Worm (Caenorhabditis elegans): ENCODE measurements around the gene rpc-25.

- TF ChIP-seq unc-62 (GFP tag; optimal IDR thresholded peaks at IDR 0.05), result no peak
- TF ChIP-seq ztf-6 (GFP tag; IDR thresholded peaks at IDR 0.05), result no peak
- no peak for TF ChIP-seq ceh-27 (GFP tag; optimal IDR thresholded peaks at IDR 0.05)
- no peak for TF ChIP-seq attf-6 (GFP tag; IDR thresholded peaks at IDR 0.05)
- TF ChIP-seq mel-28 (tag; optimal IDR thresholded peaks at IDR 0.05; ENCODE audit: borderline replicate concordance), result no peak
- TF ChIP-seq pha-4 (tag; optimal IDR thresholded peaks at IDR 0.05), result no peak
- no peak for TF ChIP-seq F22D6.2 (tag; optimal IDR thresholded peaks at IDR 0.05)
- TF ChIP-seq unc-130 (GFP tag; optimal IDR thresholded peaks at IDR 0.05), result no peak
- no peak for TF ChIP-seq cebp-2 (GFP tag; IDR thresholded peaks at IDR 0.05)
Observed at ce11 chrV:10221317-10221716, 14.9 kb upstream of the rpc-25 start, which contains the start of the genes fipr-5 and fipr-9.

Measured in whole organism, young adult.